Fruit fly (Drosophila melanogaster): Measurements from ENCODE around the gene DNAlig3.

DNAlig3 gene

DNA sequence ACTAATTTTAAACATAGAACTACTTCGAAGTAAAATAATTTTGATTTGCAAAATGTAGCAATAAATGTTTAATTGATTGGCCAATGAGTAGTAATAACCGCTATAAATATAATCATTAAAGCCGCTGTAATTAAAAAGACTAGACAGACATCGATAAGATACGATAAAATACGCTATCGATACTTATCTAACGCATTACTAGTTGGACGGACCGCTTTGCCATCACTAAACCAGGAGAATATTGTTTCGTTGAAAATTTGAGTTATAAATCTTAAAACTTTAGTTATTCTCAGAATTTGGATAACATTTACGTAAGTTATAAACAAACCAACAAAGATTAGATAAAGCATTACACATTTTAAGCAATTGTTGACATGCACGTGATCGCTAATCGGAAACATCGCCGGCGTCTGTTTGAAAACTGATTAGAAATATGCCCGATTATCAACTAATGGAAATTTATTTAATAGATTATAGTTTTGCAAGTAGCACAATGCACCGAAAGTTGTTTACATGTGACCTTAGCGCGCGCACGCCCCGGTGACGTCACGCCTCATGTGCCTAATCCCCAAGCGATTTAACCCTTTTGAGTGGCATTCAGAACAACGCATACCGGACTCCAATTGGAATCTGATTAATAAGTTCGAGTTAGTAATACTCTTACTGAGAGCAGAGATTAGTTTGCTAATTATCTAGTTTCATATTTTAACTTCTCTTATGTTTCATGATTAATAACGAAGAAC is 37.9 kb upstream of the DNAlig3 start, which contains the start of gene Desat1 (continued):
- TF ChIP-seq Sox100B (GFP tag; optimal IDR thresholded peaks at IDR 0.05) (no peak), Neu2 (GFP tag; optimal IDR thresholded peaks at IDR 0.05; ENCODE audit: borderline replicate concordance) (no peak), CG2889 (GFP tag; IDR thresholded peaks at IDR 0.05) (no peak), CG8944 (GFP tag; optimal IDR thresholded peaks at IDR 0.05) (no peak), inv (GFP tag; IDR thresholded peaks at IDR 0.05; ENCODE audit: partially characterized antibody) (peak; percentile 82), Tbp (GFP tag; optimal IDR thresholded peaks at IDR 0.05) (no peak), sens-2 (GFP tag; IDR thresholded peaks at IDR 0.05) (no peak), ERR (GFP tag; optimal IDR thresholded peaks at IDR 0.05) (no peak), CG11560 (tag; IDR thresholded peaks at IDR 0.05) (no peak), dysf (GFP tag; IDR thresholded peaks at IDR 0.05) (no peak), CG4854 (GFP tag; optimal IDR thresholded peaks at IDR 0.05) (no peak), CG8478 (optimal IDR thresholded peaks at IDR 0.05) (no peak), hb (GFP tag; IDR thresholded peaks at IDR 0.05; ENCODE audit: partially characterized antibody) (peak; percentile 79), jigr1 (GFP tag; IDR thresholded peaks at IDR 0.05) (no peak), grau (tag; optimal IDR thresholded peaks at IDR 0.05) (peak; percentile 16), CG8924 (tag; optimal IDR thresholded peaks at IDR 0.05) (peak; percentile 34), gt (GFP tag; IDR thresholded peaks at IDR 0.05) (no peak), CG13287 (GFP tag; IDR thresholded peaks at IDR 0.05; ENCODE audit: partially characterized antibody) (peak; percentile 94), CG2120 (GFP tag; optimal IDR thresholded peaks at IDR 0.05) (peak; percentile 51), MBD-R2 (GFP tag; IDR thresholded peaks at IDR 0.05) (peak; percentile 54), Myb (GFP tag; optimal IDR thresholded peaks at IDR 0.05) (peak; percentile 85), CG34376 (GFP tag; optimal IDR thresholded peaks at IDR 0.05) (peak; percentile 74), CG8388 (GFP tag; optimal IDR thresholded peaks at IDR 0.05) (no peak), amos (GFP tag; IDR thresholded peaks at IDR 0.05; ENCODE audit: partially characterized antibody) (peak; percentile 93; the same call in 1 of the 2 replicates), CG18764 (GFP tag; optimal IDR thresholded peaks at IDR 0.05) (no peak), CG1233 (GFP tag; optimal IDR thresholded peaks at IDR 0.05) (no peak), CG11723 (GFP tag; optimal IDR thresholded peaks at IDR 0.05) (no peak), CG8765 (GFP tag; IDR thresholded peaks at IDR 0.05) (no peak), CG33213 (GFP tag; optimal IDR thresholded peaks at IDR 0.05) (no peak), Hr78 (GFP tag; optimal IDR thresholded peaks at IDR 0.05) (peak in 1 of 2 experiments; percentile 41), zfh1 (GFP tag; IDR thresholded peaks at IDR 0.05) (no peak), NFAT (GFP tag; IDR thresholded peaks at IDR 0.05) (peak; percentile 9; the same call in 1 of the 2 replicates), CG12659 (GFP tag; optimal IDR thresholded peaks at IDR 0.05) (peak; percentile 23), esg (GFP tag; conservative IDR thresholded peaks at IDR 0.05) (no peak), ranshi (GFP tag; IDR thresholded peaks at IDR 0.05) (no peak), CG33557 (GFP tag; optimal IDR thresholded peaks at IDR 0.05) (peak; percentile 23), Doc3 (GFP tag; IDR thresholded peaks at IDR 0.05; ENCODE audit: partially characterized antibody) (peak; percentile 90), phol (tag; optimal IDR thresholded peaks at IDR 0.05) (peak; percentile 9), CG17359 (tag; optimal IDR thresholded peaks at IDR 0.05) (no peak), HLH4C (GFP tag; IDR thresholded peaks at IDR 0.05; ENCODE audit: partially characterized antibody) (peak; percentile 89), CG7786 (GFP tag; optimal IDR thresholded peaks at IDR 0.05) (no peak), CG10462 (GFP tag; optimal IDR thresholded peaks at IDR 0.05) (no peak), CG7271 (tag; optimal IDR thresholded peaks at IDR 0.05) (no peak), grn (GFP tag; optimal IDR thresholded peaks at IDR 0.05) (no peak), Dbx (GFP tag; IDR thresholded peaks at IDR 0.05) (no peak), CG7928 (GFP tag; optimal IDR thresholded peaks at IDR 0.05) (no peak), Blimp-1 (GFP tag; optimal IDR thresholded peaks at IDR 0.05) (no peak), kah (GFP tag; optimal IDR thresholded peaks at IDR 0.05) (no peak), cg (GFP tag; optimal IDR thresholded peaks at IDR 0.05) (no peak)

Data from whole organism, embryonic.